Worm (Caenorhabditis elegans) whole organism, L1 larva: ENCODE results near the gene F11D5.5.

Source experiments
- alr-1 ChIP-seq: fragments of 200-800 bp; sonication (Bioruptor generic); optimal IDR thresholded peaks from 2 replicates; lab custom pipeline; 2018; ENCODE audit warnings: borderline replicate concordance, mild to moderate bottlenecking, missing genetic modification characterization, missing compliant biosample characterization
- nhr-76 ChIP-seq: sonication (generic microtip); optimal IDR thresholded peaks from 2 replicates; lab custom pipeline; 2017; ENCODE audit warnings: missing biosample characterization, missing genetic modification characterization

ce11 chrX:3280130-3280529 is 21.7 kb upstream of the F11D5.5 start, which contains the start of gene K09C4.10:
- TF ChIP-seq nhr-76 (tag; lab: Kevin White, UChicago), result no peak
- TF ChIP-seq alr-1 (tag; lab: Kevin White, UChicago), result no peak
